Worm (Caenorhabditis elegans) whole organism, late embryonic: ENCODE data around the gene metl-9.

ENCODE experiments used
- F13H6.1 ChIP-seq: sonication (generic microtip); optimal IDR thresholded peaks from 2 replicates; lab custom pipeline; 2016; ENCODE audit warnings: missing genetic modification characterization, missing compliant biosample characterization
- ama-1 ChIP-seq: fragments of 150-350 bp; optimal IDR thresholded peaks from 2 replicates; lab custom pipeline; 2014
- ceh-9 ChIP-seq: sonication (generic microtip); optimal IDR thresholded peaks from 2 replicates; lab custom pipeline; 2016; ENCODE audit warnings: mild to moderate bottlenecking, missing genetic modification characterization, inconsistent platforms, missing compliant biosample characterization
- dve-1 ChIP-seq: sonication (generic microtip); optimal IDR thresholded peaks from 2 replicates; lab custom pipeline; 2017; ENCODE audit warnings: antibody characterized with exemption, mild to moderate bottlenecking, missing genetic modification characterization, missing compliant biosample characterization
- fax-1 ChIP-seq: sonication (generic microtip); optimal IDR thresholded peaks from 2 replicates; lab custom pipeline; 2016; ENCODE audit warnings: missing genotype, missing genetic modification characterization, missing compliant biosample characterization
- hlh-6 ChIP-seq: sonication (generic microtip); optimal IDR thresholded peaks from 2 replicates; lab custom pipeline; 2016; ENCODE audit warnings: missing genotype, missing genetic modification characterization, missing compliant biosample characterization
- nhr-11 ChIP-seq: fragments of 150-350 bp; optimal IDR thresholded peaks from 2 replicates; lab custom pipeline; 2014; ENCODE audit warnings: missing biosample characterization, missing genetic modification characterization
- tbx-2 ChIP-seq: sonication (generic microtip); optimal IDR thresholded peaks from 2 replicates; lab custom pipeline; 2016; ENCODE audit warnings: missing genetic modification characterization, missing compliant biosample characterization
- tbx-7 ChIP-seq: sonication (generic microtip); optimal IDR thresholded peaks from 2 replicates; lab custom pipeline; 2016; ENCODE audit warnings: missing genotype, missing genetic modification characterization, missing compliant biosample characterization
- ttx-3 ChIP-seq: sonication (generic microtip); optimal IDR thresholded peaks from 2 replicates; lab custom pipeline; 2016; ENCODE audit warnings: missing genetic modification reagents, missing genetic modification characterization, missing compliant biosample characterization

DNA sequence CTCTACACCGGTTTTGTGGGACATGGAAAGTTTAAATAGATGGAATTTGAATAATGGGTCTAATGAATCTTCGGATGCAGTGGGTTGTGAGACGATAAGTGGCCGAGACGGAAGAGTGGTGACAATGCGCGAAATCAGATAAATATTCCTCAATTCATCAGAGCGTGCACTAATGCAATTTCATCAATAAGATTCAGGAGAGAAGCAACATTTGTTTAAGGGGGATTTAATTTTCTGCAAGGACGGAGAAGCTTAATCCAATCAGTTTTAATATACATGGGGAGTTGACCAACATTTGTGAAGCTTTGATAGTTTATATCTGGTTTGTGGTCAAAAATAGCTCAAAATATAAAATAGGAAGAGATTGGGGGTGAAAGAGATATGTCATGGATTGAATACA lies 49.5 kb downstream of the metl-9 start:
- TF ChIP-seq tbx-7 (tag; lab: Kevin White, UChicago) = no peak
- TF ChIP-seq ttx-3 (tag; lab: Kevin White, UChicago) = no peak
- no peak for TF ChIP-seq fax-1 (tag; lab: Kevin White, UChicago)
- TF ChIP-seq tbx-2 (tag; lab: Kevin White, UChicago) = no peak
- TF ChIP-seq hlh-6 (tag; lab: Kevin White, UChicago) = no peak
- no peak for TF ChIP-seq F13H6.1 (tag; lab: Kevin White, UChicago)
- no peak for TF ChIP-seq nhr-11 (tag; lab: Kevin White, UChicago)
- no peak for TF ChIP-seq dve-1 (tag; lab: Kevin White, UChicago)
- TF ChIP-seq ama-1 (lab: Kevin White, UChicago) = no peak
- TF ChIP-seq ceh-9 = no peak
